Fruit fly (Drosophila melanogaster) whole organism, pupa: ENCODE results near the gene CG10750.

Experiments used
- CG10348 ChIP-seq: fragments of 200-800 bp; sonication (Bioruptor generic); IDR thresholded peaks from 2 replicates; pipeline ENCODE4 v1.3.6; 2022; ENCODE audit warnings: missing biosample characterization, missing genetic modification characterization
- CG12605 ChIP-seq: fragments of 200-800 bp; sonication (Bioruptor generic); IDR thresholded peaks from 2 replicates; pipeline ENCODE4 v1.3.6; 2022; ENCODE audit warnings: missing biosample characterization, missing genetic modification characterization
- CG13204 ChIP-seq: fragments of 200-800 bp; sonication (Bioruptor generic); optimal IDR thresholded peaks from 2 replicates; lab custom pipeline; 2018; ENCODE audit warnings: missing biosample characterization, mild to moderate bottlenecking, missing genetic modification characterization, moderate library complexity
- CG14655 ChIP-seq: fragments of 200-800 bp; sonication (Bioruptor generic); optimal IDR thresholded peaks from 3 replicates; lab custom pipeline; 2017; ENCODE audit warnings: mild to moderate bottlenecking, missing biosample characterization, missing genetic modification reagents, missing genetic modification characterization
- CG15710 ChIP-seq: fragments of 200-800 bp; sonication (Bioruptor generic); optimal IDR thresholded peaks from 2 replicates; lab custom pipeline; 2018; ENCODE audit warnings: missing biosample characterization, mild to moderate bottlenecking, missing genetic modification characterization, moderate library complexity
- CG17806 ChIP-seq: fragments of 200-800 bp; sonication (Bioruptor generic); optimal IDR thresholded peaks from 2 replicates; lab custom pipeline; 2018; ENCODE audit warnings: missing biosample characterization, mild to moderate bottlenecking, missing genetic modification characterization, moderate library complexity
- CG32121 ChIP-seq: fragments of 200-800 bp; sonication (Bioruptor generic); IDR thresholded peaks from 2 replicates; pipeline ENCODE4 v1.3.6; 2022; ENCODE audit warnings: missing biosample characterization, missing genetic modification characterization
- CG34367 ChIP-seq: fragments of 200-800 bp; sonication (Bioruptor generic); optimal IDR thresholded peaks from 2 replicates; lab custom pipeline; 2018; ENCODE audit warnings: missing biosample characterization, mild to moderate bottlenecking, missing genetic modification characterization
- CG4496 ChIP-seq: fragments of 200-800 bp; sonication (Bioruptor generic); IDR thresholded peaks from 3 replicates; pipeline ENCODE4 v1.3.6; 2022; ENCODE audit warnings: missing biosample characterization, missing genetic modification characterization
- CG8159 ChIP-seq: fragments of 200-800 bp; sonication (Bioruptor generic); optimal IDR thresholded peaks from 3 replicates; lab custom pipeline; 2018; ENCODE audit warnings: missing biosample characterization, mild to moderate bottlenecking, missing genetic modification characterization, moderate library complexity
- CG8301 ChIP-seq: fragments of 200-800 bp; sonication (Bioruptor generic); optimal IDR thresholded peaks from 2 replicates; lab custom pipeline; 2018; ENCODE audit warnings: missing biosample characterization, mild to moderate bottlenecking, missing genetic modification characterization
- CG9948 ChIP-seq: fragments of 200-800 bp; sonication (Bioruptor generic); optimal IDR thresholded peaks from 2 replicates; lab custom pipeline; 2018; ENCODE audit warnings: missing biosample characterization, mild to moderate bottlenecking, missing genetic modification characterization, moderate library complexity
- D1 ChIP-seq: fragments of 200-800 bp; sonication (Bioruptor generic); optimal IDR thresholded peaks from 2 replicates; lab custom pipeline; 2018; ENCODE audit warnings: missing biosample characterization, mild to moderate bottlenecking, missing genetic modification characterization, moderate library complexity
- EcR ChIP-seq: fragments of 200-800 bp; sonication (Bioruptor generic); optimal IDR thresholded peaks from 3 replicates; lab custom pipeline; 2019; ENCODE audit warnings: missing biosample characterization, missing genetic modification characterization, mild to moderate bottlenecking, moderate library complexity, missing genetic modification reagents
- Ets98B ChIP-seq: fragments of 200-800 bp; sonication (Bioruptor generic); IDR thresholded peaks from 2 replicates; pipeline ENCODE4 v1.3.6; 2022; ENCODE audit warnings: missing biosample characterization, missing genetic modification characterization
- Pif1A ChIP-seq: fragments of 200-800 bp; sonication (Bioruptor generic); optimal IDR thresholded peaks from 3 replicates; lab custom pipeline; 2016; ENCODE audit warnings: missing biosample characterization, missing genetic modification characterization
- Pif1B ChIP-seq: fragments of 200-800 bp; sonication (Bioruptor generic); optimal IDR thresholded peaks from 3 replicates; lab custom pipeline; 2016; ENCODE audit warnings: missing biosample characterization, missing genetic modification characterization
- Snoo ChIP-seq: fragments of 200-800 bp; sonication (Bioruptor generic); optimal IDR thresholded peaks from 3 replicates; lab custom pipeline; 2017; ENCODE audit warnings: missing biosample characterization, mild to moderate bottlenecking, missing genetic modification characterization, inconsistent platforms
- fd96Ca ChIP-seq: fragments of 200-800 bp; sonication (Bioruptor generic); IDR thresholded peaks from 3 replicates; pipeline ENCODE4 v1.3.6; 2022; ENCODE audit warnings: missing biosample characterization, missing genetic modification characterization
- gl ChIP-seq: fragments of 200-800 bp; sonication (Bioruptor generic); optimal IDR thresholded peaks from 2 replicates; lab custom pipeline; 2018; ENCODE audit warnings: missing biosample characterization, mild to moderate bottlenecking, missing genetic modification characterization
- rn ChIP-seq: fragments of 200-800 bp; sonication (Bioruptor generic); IDR thresholded peaks from 2 replicates; pipeline ENCODE4 v1.3.6; 2022; ENCODE audit warnings: missing biosample characterization, missing genetic modification characterization

Gene CG10750

DNA sequence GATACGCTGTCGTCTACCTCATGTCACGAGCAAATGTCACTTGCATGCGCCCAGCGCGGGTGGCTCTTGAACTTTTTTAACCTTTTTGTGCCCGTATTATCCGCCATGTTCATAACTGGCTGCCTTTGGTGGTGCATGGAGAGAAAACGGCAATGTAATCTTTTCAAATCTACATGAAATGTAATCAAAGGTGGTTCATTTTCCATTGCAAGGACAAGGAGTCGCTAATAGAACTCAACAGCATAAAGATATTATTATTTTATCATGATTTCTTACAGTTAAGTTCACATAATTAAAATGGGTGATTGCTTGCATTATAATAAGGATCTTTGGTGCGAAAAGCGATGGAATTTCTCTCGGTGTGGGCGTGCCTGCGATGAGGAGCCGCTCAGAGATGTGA, 42.7 kb downstream of the CG10750 start:
- TF ChIP-seq Snoo (tag; lab: Kevin White, UChicago) (no peak), CG4496 (no peak), Pif1A (GFP tag; lab: Kevin White, UChicago) (peak; percentile 19), CG8301 (tag; lab: Kevin White, UChicago) (peak; percentile 32), CG8159 (tag; lab: Kevin White, UChicago) (peak; percentile 58), CG10348 (GFP tag; lab: Robert Waterston, UW) (no peak), EcR (GFP tag; lab: Kevin White, UChicago) (peak; percentile 9), CG32121 (GFP tag; lab: Robert Waterston, UW) (no peak), CG34367 (tag; lab: Kevin White, UChicago) (no peak), CG15710 (tag; lab: Kevin White, UChicago) (peak; percentile 24), Ets98B (GFP tag; lab: Robert Waterston, UW) (no peak), CG9948 (peak; percentile 23), CG14655 (GFP tag; lab: Kevin White, UChicago) (peak; percentile 54), CG17806 (tag; lab: Kevin White, UChicago) (peak; percentile 39), Pif1B (no peak), CG13204 (no peak), fd96Ca (GFP tag; lab: Robert Waterston, UW) (no peak), rn (GFP tag; lab: Robert Waterston, UW) (no peak), CG12605 (GFP tag; lab: Robert Waterston, UW) (no peak), gl (tag; lab: Kevin White, UChicago) (no peak), D1 (tag; lab: Kevin White, UChicago) (no peak)
